Worm (Caenorhabditis elegans): ENCODE data around the gene nhr-110.

DNA sequence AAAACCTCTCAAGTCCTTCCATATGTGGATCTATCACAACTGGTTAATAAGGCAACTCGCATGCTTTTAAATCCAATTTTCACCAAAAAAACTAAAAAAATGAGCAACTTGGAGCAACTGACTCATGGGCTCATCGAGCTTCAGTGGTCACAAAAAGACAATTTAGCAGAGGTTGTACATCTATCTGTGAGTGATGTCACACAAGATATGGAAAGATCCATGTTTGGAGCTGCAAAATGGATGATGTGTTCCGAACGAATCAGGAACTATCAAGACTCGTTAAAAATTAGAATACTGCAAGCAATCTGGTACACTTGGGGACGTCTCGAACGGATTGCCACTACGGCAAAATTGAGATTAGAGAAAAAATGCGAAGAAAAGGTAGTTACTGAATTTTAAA lies 12.7 kb downstream of the nhr-110 start:
- TF ChIP-seq pha-4 (tag; optimal IDR thresholded peaks at IDR 0.05) = no peak
- TF ChIP-seq lin-13 (tag; optimal IDR thresholded peaks at IDR 0.05) = no peak
- no peak for TF ChIP-seq snpc-4 (tag; optimal IDR thresholded peaks at IDR 0.05)

Measured in whole organism, mixed stage, embryonic.